Fruit fly (Drosophila melanogaster): Measurements from ENCODE around the gene emei.

emei gene

dm6 chr3L:11061200-11061599 lies 48.3 kb upstream of the emei start, which contains the start of the genes CG6321 and Blos2 (continued):
- TF ChIP-seq E2f1 (GFP tag; IDR thresholded peaks at IDR 0.05) (peak; percentile 62), CG1603 (tag; optimal IDR thresholded peaks at IDR 0.05) (peak; percentile 63), crp (GFP tag; optimal IDR thresholded peaks at IDR 0.05) (peak; percentile 30 to 84), p53 (GFP tag; optimal IDR thresholded peaks at IDR 0.05) (no peak), CG32767 (GFP tag; IDR thresholded peaks at IDR 0.05) (0 out of 2 replicates have a peak, but pooled peaks have one; percentile 21), CG12744 (GFP tag; optimal IDR thresholded peaks at IDR 0.05) (peak; percentile 54), NfI (GFP tag; optimal IDR thresholded peaks at IDR 0.05) (peak; percentile 66), vfl (GFP tag; optimal IDR thresholded peaks at IDR 0.05) (peak; percentile 56), CG7372 (GFP tag; IDR thresholded peaks at IDR 0.05) (no peak)

DNA sequence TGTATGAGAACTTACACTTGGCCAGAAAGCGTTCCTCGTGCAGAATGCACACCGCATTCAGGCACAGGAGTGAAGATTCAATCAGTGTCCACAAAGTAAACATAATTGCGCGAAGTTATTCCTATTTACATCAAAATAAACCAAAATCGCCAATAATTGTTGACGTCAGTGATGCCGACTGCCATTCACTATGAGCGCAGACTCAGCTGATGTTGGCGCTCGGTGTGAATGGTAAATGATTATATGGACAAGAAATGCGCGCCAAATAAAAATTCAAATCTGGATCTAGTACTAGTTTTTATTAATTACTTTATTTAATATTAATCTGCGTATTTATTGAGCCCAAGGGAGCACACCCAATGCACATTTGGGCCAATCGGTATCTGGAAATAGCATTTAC lies 47.0 kb upstream of the emei start, which contains the start of gene CG32069:
TSS of gene CG32069 (minus strand) at position 174 of the 400 bp plus-strand sequence.
- TF ChIP-seq nerfin-1 (tag; optimal IDR thresholded peaks at IDR 0.05) (no peak), sob (GFP tag; IDR thresholded peaks at IDR 0.05) (no peak), gcm (GFP tag; optimal IDR thresholded peaks at IDR 0.05) (no peak), CG11695 (GFP tag; IDR thresholded peaks at IDR 0.05) (no peak), salm (tag; optimal IDR thresholded peaks at IDR 0.05) (no peak), CG31441 (GFP tag; IDR thresholded peaks at IDR 0.05) (no peak), en (GFP tag; optimal IDR thresholded peaks at IDR 0.05) (no peak), unc-4 (GFP tag; IDR thresholded peaks at IDR 0.05; ENCODE audit: partially characterized antibody) (no peak), vfl (GFP tag; optimal IDR thresholded peaks at IDR 0.05) (no peak), CG6854 (GFP tag; optimal IDR thresholded peaks at IDR 0.05) (no peak), CG3065 (GFP tag; optimal IDR thresholded peaks at IDR 0.05) (no peak), CG34376 (GFP tag; optimal IDR thresholded peaks at IDR 0.05) (no peak), phol (tag; optimal IDR thresholded peaks at IDR 0.05) (no peak), E2f2 (GFP tag; IDR thresholded peaks at IDR 0.05) (peak; percentile 88), hbn (GFP tag; IDR thresholded peaks at IDR 0.05; ENCODE audit: partially characterized antibody) (0 out of 2 replicates have a peak, but pooled peaks have one; percentile 20), CG6175 (GFP tag; IDR thresholded peaks at IDR 0.05) (no peak), MBD-R2 (GFP tag; IDR thresholded peaks at IDR 0.05) (peak; percentile 73), HLH3B (GFP tag; IDR thresholded peaks at IDR 0.05) (no peak), onecut (GFP tag; IDR thresholded peaks at IDR 0.05) (no peak), CG11247 (GFP tag; IDR thresholded peaks at IDR 0.05) (no peak), MESR4 (GFP tag; optimal IDR thresholded peaks at IDR 0.05) (peak; percentile 54), Dp (GFP tag; optimal IDR thresholded peaks at IDR 0.05) (peak; percentile 84), CG17912 (GFP tag; optimal IDR thresholded peaks at IDR 0.05) (no peak), fu2 (GFP tag; optimal IDR thresholded peaks at IDR 0.05) (no peak), CG14860 (GFP tag; IDR thresholded peaks at IDR 0.05; ENCODE audit: partially characterized antibody) (no peak), CG12942 (GFP tag; optimal IDR thresholded peaks at IDR 0.05) (no peak), crp (GFP tag; optimal IDR thresholded peaks at IDR 0.05) (peak in 1 of 2 experiments; percentile 86), row (GFP tag; IDR thresholded peaks at IDR 0.05) (peak; percentile 39; the same call in 1 of the 3 replicates), toy (GFP tag; IDR thresholded peaks at IDR 0.05) (no peak), CG13894 (tag; optimal IDR thresholded peaks at IDR 0.05) (no peak), CG15011 (GFP tag; optimal IDR thresholded peaks at IDR 0.05) (no peak), Xbp1 (GFP tag; optimal IDR thresholded peaks at IDR 0.05) (peak; percentile 16), shn (GFP tag; optimal IDR thresholded peaks at IDR 0.05) (no peak), CG4820 (GFP tag; optimal IDR thresholded peaks at IDR 0.05) (no peak), Pdp1 (GFP tag; optimal IDR thresholded peaks at IDR 0.05) (peak in 1 of 2 experiments; percentile 75), sna (GFP tag; IDR thresholded peaks at IDR 0.05; ENCODE audit: partially characterized antibody) (no peak), CG9932 (GFP tag; IDR thresholded peaks at IDR 0.05) (no peak), trem (tag; optimal IDR thresholded peaks at IDR 0.05) (no peak), tio (GFP tag; optimal IDR thresholded peaks at IDR 0.05) (no peak), Ssrp (tag; optimal IDR thresholded peaks at IDR 0.05) (no peak), Sry-β (GFP tag; optimal IDR thresholded peaks at IDR 0.05) (peak; percentile 81), CG10565 (GFP tag; optimal IDR thresholded peaks at IDR 0.05) (no peak)
